Fruit fly (Drosophila melanogaster) whole organism, wandering third instar larva: Measurements from ENCODE around the gene CG4995.

ENCODE experiments used
- Abd-B ChIP-seq: fragments of >200 bp; optimal IDR thresholded peaks from 2 replicates; lab custom pipeline; 2017; ENCODE audit warnings: missing biosample characterization, missing genetic modification characterization
- CG32264 ChIP-seq: fragments of 200-800 bp; sonication (Bioruptor generic); optimal IDR thresholded peaks from 2 replicates; lab custom pipeline; 2016; ENCODE audit warnings: missing biosample characterization, missing genetic modification characterization
- CG9705 ChIP-seq: fragments of 200-800 bp; sonication (Bioruptor generic); optimal IDR thresholded peaks from 2 replicates; lab custom pipeline; 2018; ENCODE audit warnings: missing biosample characterization, mild to moderate bottlenecking, missing genetic modification characterization
- CrebA ChIP-seq: fragments of 200-800 bp; sonication (Bioruptor generic); optimal IDR thresholded peaks from 2 replicates; lab custom pipeline; 2016; ENCODE audit warnings: missing biosample characterization, mild to moderate bottlenecking, missing genetic modification characterization, borderline replicate concordance
- Dif ChIP-seq: fragments of 200-275, 200-300 bp; sonication (Bioruptor generic); optimal IDR thresholded peaks from 2 replicates; lab custom pipeline; 2018; ENCODE audit warnings: missing biosample characterization, missing genetic modification characterization; ENCODE audit not compliant: partially characterized antibody
- GATAd ChIP-seq: sonication (Bioruptor generic); optimal IDR thresholded peaks from 2 replicates; lab custom pipeline; 2016; ENCODE audit warnings: missing biosample characterization, missing genetic modification characterization
- Hnf4 ChIP-seq: fragments of 200-800 bp; sonication (Bioruptor generic); optimal IDR thresholded peaks from 2 replicates; lab custom pipeline; 2016; ENCODE audit warnings: missing biosample characterization, mild to moderate bottlenecking, missing genetic modification characterization
- Hr83 ChIP-seq: fragments of 200-300 bp; sonication (Bioruptor generic); optimal IDR thresholded peaks from 2 replicates; lab custom pipeline; 2016; ENCODE audit warnings: missing biosample characterization, mild to moderate bottlenecking, missing genetic modification characterization, moderate library complexity; ENCODE audit not compliant: poor library complexity, severe bottlenecking
- Jra ChIP-seq: sonication (Bioruptor generic); optimal IDR thresholded peaks from 2 replicates; lab custom pipeline; 2016; ENCODE audit warnings: missing biosample characterization, missing genetic modification characterization
- Mio ChIP-seq: sonication (Bioruptor generic); optimal IDR thresholded peaks from 2 replicates; lab custom pipeline; 2016; ENCODE audit warnings: missing biosample characterization, missing genetic modification characterization
- Myc ChIP-seq: fragments of >200 bp; optimal IDR thresholded peaks from 2 replicates; lab custom pipeline; 2017
- OdsH ChIP-seq: fragments of 200-800 bp; sonication (Bioruptor generic); optimal IDR thresholded peaks from 2 replicates; lab custom pipeline; 2016; ENCODE audit warnings: missing biosample characterization, mild to moderate bottlenecking, missing genetic modification characterization
- Rel ChIP-seq, 2 experiments: fragments of 200-800 bp; sonication (Bioruptor generic) in 1 of 2; optimal IDR thresholded peaks; 2 replicates in 1 of 2; 3 replicates in 1 of 2; lab custom pipeline; 2016 to 2019; ENCODE audit warnings: mild to moderate bottlenecking in 2 of 2, missing biosample characterization in 2 of 2, missing genetic modification characterization in 2 of 2, moderate library complexity in 1 of 2
- Vsx2 ChIP-seq: fragments of 200-300, 225-300 bp; sonication (Bioruptor generic); optimal IDR thresholded peaks from 2 replicates; lab custom pipeline; 2018; ENCODE audit warnings: missing biosample characterization, missing genetic modification characterization; ENCODE audit not compliant: partially characterized antibody
- br ChIP-seq: fragments of 200-800 bp; sonication (Bioruptor generic); optimal IDR thresholded peaks from 2 replicates; lab custom pipeline; 2016; ENCODE audit warnings: missing biosample characterization, missing genetic modification characterization
- brk ChIP-seq: fragments of 200-800 bp; sonication (Bioruptor generic); optimal IDR thresholded peaks from 2 replicates; lab custom pipeline; 2016; ENCODE audit warnings: missing biosample characterization, mild to moderate bottlenecking, missing genetic modification characterization
- dl ChIP-seq, 2 experiments: fragments of 175-275, 200-275 bp in 1 of 2; fragments of 200-275 bp in 1 of 2; sonication (Bioruptor generic); optimal IDR thresholded peaks; lab custom pipeline; 2018; ENCODE audit warnings: mild to moderate bottlenecking in 2 of 2, missing biosample characterization in 2 of 2, missing genetic modification characterization in 2 of 2, moderate library complexity in 2 of 2; ENCODE audit not compliant: partially characterized antibody in 2 of 2, insufficient read depth in 1 of 2
- dmrt93B ChIP-seq: fragments of 200-800 bp; sonication (Bioruptor generic); optimal IDR thresholded peaks from 2 replicates; lab custom pipeline; 2018; ENCODE audit warnings: missing biosample characterization, mild to moderate bottlenecking, missing genetic modification characterization
- dsf ChIP-seq: sonication (Bioruptor generic); optimal IDR thresholded peaks from 2 replicates; lab custom pipeline; 2016; ENCODE audit warnings: missing biosample characterization, missing genetic modification characterization, borderline replicate concordance
- ey ChIP-seq: fragments of 200-800 bp; sonication (Bioruptor generic); optimal IDR thresholded peaks from 2 replicates; lab custom pipeline; 2016; ENCODE audit warnings: missing biosample characterization, missing genetic modification characterization
- foxo ChIP-seq, 2 experiments: fragments of 200-800 bp; sonication (Bioruptor generic); optimal IDR thresholded peaks; 2 replicates in 1 of 2; 3 replicates in 1 of 2; lab custom pipeline; 2016 to 2017; ENCODE audit warnings: missing biosample characterization in 2 of 2, missing genetic modification characterization in 2 of 2
- fru ChIP-seq: fragments of 200-800 bp; sonication (Bioruptor generic); optimal IDR thresholded peaks from 3 replicates; lab custom pipeline; 2016; ENCODE audit warnings: missing biosample characterization, mild to moderate bottlenecking, missing genetic modification characterization
- h ChIP-seq: fragments of 200-800 bp; sonication (Bioruptor generic); optimal IDR thresholded peaks from 3 replicates; lab custom pipeline; 2016; ENCODE audit warnings: missing biosample characterization, mild to moderate bottlenecking, missing genetic modification characterization
- jim ChIP-seq: fragments of 175-275, 200-325 bp; sonication (Bioruptor generic); optimal IDR thresholded peaks from 2 replicates; lab custom pipeline; 2016; ENCODE audit warnings: missing biosample characterization, mild to moderate bottlenecking, missing genetic modification characterization
- pan ChIP-seq: fragments of >200 bp; optimal IDR thresholded peaks from 2 replicates; lab custom pipeline; 2017
- rgr ChIP-seq: fragments of 200-800 bp; sonication (Bioruptor generic); optimal IDR thresholded peaks from 3 replicates; lab custom pipeline; 2016; ENCODE audit warnings: missing biosample characterization, mild to moderate bottlenecking, missing genetic modification characterization
- sage ChIP-seq: fragments of 200-800 bp; sonication (Bioruptor generic); optimal IDR thresholded peaks from 2 replicates; lab custom pipeline; 2016; ENCODE audit warnings: missing biosample characterization, mild to moderate bottlenecking, missing genetic modification characterization
- sv ChIP-seq: fragments of 200-800 bp; sonication (Bioruptor generic); optimal IDR thresholded peaks from 3 replicates; lab custom pipeline; 2016; ENCODE audit warnings: missing biosample characterization, missing genetic modification characterization
- tai ChIP-seq: sonication (Bioruptor generic); optimal IDR thresholded peaks from 2 replicates; lab custom pipeline; 2016; ENCODE audit warnings: missing biosample characterization, missing genetic modification characterization
- woc ChIP-seq: sonication (Bioruptor generic); optimal IDR thresholded peaks from 2 replicates; lab custom pipeline; 2016; ENCODE audit warnings: missing biosample characterization, mild to moderate bottlenecking, missing genetic modification characterization

The CG4995 gene

DNA sequence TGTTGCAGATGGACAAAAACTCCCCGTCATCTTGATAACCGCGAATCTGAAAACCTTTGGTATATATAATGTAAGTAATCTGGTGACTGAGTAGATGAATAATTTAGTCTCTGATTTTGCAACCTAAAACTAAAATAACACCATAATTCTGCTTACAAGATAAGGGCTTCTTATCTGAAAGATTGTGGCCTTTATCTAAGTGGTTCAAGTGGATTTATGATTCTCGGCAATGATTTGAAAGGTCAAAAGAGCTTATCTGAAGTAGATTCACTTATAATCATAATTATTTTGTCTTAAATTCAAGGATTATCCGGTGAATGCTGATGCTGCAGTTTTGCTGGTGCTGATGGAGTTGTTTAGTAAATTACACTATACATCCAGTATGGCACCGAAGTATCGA, 6.4 kb upstream of the CG4995 start:
- TF ChIP-seq Hr83 (GFP tag; lab: Kevin White, UChicago) (no peak), h (GFP tag; lab: Kevin White, UChicago) (no peak), Jra (GFP tag; lab: Kevin White, UChicago) (no peak), Myc (lab: Kevin White, UChicago) (no peak), brk (GFP tag; lab: Kevin White, UChicago) (no peak), Hnf4 (GFP tag; lab: Kevin White, UChicago) (no peak), CG32264 (GFP tag; lab: Kevin White, UChicago) (no peak), sv (no peak), sage (GFP tag; lab: Kevin White, UChicago) (no peak), woc (GFP tag; lab: Kevin White, UChicago) (no peak), Vsx2 (GFP tag; lab: Kevin White, UChicago) (no peak), CG9705 (GFP tag; lab: Kevin White, UChicago) (no peak), GATAd (GFP tag; lab: Kevin White, UChicago) (no peak), br (GFP tag; lab: Kevin White, UChicago) (no peak), CrebA (no peak)

DNA sequence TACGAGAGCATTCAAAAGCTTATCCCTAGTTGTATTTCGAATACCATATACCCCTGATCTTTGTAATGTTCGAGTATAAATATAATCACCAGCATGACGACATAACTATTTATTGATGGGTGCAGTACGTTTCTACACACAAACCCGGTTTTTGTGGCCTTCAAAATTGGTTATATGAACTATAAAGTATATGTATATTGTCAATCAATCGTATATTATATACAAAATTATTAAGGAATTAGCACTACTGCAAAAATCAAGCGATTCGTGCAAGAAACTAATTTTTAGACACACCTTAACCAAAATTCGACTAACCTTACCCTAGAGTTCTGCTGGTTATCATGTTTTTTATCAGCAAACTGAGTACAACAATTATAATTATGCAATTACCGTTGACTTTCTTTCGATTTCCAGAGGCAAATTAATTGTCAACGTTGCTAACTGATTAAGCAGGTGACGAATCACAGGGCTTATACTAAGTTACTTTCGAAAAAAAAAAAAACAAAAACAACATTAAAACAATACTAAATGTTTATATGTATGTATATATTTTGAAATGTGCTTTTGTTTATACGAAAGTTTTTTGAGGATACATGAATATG, 2.0 kb upstream of the CG4995 start:
- TF ChIP-seq foxo (GFP tag; optimal IDR thresholded peaks at IDR 0.05; lab: Kevin White, UChicago) (no peak), OdsH (GFP tag; lab: Kevin White, UChicago) (no peak), dl (GFP tag; optimal IDR thresholded peaks at IDR 0.05; lab: Kevin White, UChicago; ENCODE audit: insufficient read depth in 1 of 2, partially characterized antibody in 2 of 2) (no peak), dsf (GFP tag; lab: Kevin White, UChicago) (no peak), ey (GFP tag; lab: Kevin White, UChicago) (no peak), tai (GFP tag; lab: Kevin White, UChicago) (no peak), dmrt93B (GFP tag; lab: Kevin White, UChicago) (no peak), pan (lab: Kevin White, UChicago) (no peak), rgr (GFP tag; lab: Kevin White, UChicago) (no peak), CrebA (no peak), br (GFP tag; lab: Kevin White, UChicago) (no peak), CG32264 (GFP tag; lab: Kevin White, UChicago) (no peak), jim (GFP tag; lab: Kevin White, UChicago) (no peak), Mio (GFP tag; lab: Kevin White, UChicago) (no peak), Vsx2 (GFP tag; lab: Kevin White, UChicago) (no peak), Abd-B (GFP tag; lab: Kevin White, UChicago) (no peak), Dif (GFP tag; lab: Kevin White, UChicago) (no peak), h (GFP tag; lab: Kevin White, UChicago) (no peak), fru (GFP tag; lab: Kevin White, UChicago) (no peak), GATAd (GFP tag; lab: Kevin White, UChicago) (no peak)

DNA sequence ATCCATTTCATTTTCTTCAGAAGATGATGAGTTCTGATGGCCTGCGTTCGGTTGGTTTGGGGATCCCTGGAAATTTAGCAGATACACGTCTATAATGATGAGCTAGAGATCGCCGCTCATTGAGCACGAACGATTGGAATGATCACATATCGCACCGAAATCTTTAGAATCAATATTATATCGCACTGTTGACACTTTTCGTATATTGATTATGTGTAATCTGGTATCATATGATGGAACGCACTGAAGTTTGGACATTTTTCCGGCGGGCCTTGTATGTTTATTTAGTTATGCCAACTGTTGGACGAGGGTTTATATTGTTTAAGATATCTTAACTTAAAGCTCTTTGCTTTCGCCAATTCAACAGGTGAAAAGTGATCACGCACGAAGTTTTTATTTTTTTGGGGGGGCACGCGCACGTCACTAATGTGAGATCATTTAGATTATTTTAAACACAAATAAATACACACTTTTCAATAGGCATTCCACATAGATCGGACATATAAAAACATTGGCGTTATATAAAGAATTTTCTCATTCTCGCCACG, 1.2 kb upstream of the CG4995 start:
- TF ChIP-seq Rel (GFP tag; optimal IDR thresholded peaks at IDR 0.05; lab: Kevin White, UChicago) (no peak), Rel (tag; optimal IDR thresholded peaks at IDR 0.05; lab: Kevin White, UChicago) (peak; percentile 69), brk (GFP tag; lab: Kevin White, UChicago) (peak; percentile 10), h (GFP tag; lab: Kevin White, UChicago) (peak; percentile 11), Myc (lab: Kevin White, UChicago) (no peak), woc (GFP tag; lab: Kevin White, UChicago) (peak; percentile 10)

DNA sequence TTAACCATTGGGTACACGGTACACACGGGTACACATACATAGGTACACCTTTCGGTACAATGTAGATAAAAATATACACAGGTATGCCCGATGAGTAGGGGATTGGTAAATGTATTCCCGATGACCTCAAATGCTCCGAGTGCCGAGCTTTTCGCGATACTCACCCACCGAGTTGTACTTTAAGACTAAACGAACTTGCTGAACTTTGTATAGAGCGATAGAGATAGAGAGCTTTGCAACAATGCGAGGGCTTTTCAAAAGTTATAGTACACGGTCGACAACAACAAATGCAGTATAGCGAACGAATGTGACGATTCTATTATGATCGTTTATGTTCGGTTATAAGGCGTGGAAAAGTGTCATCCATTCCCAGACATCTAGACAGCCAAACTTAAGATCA, 664 bp upstream of the CG4995 start:
- TF ChIP-seq Abd-B (GFP tag; lab: Kevin White, UChicago): no peak
- no peak for TF ChIP-seq CrebA
- no peak for TF ChIP-seq pan (lab: Kevin White, UChicago)
- TF ChIP-seq Vsx2 (GFP tag; lab: Kevin White, UChicago): no peak
- peak; percentile 21 for TF ChIP-seq Rel (GFP tag; optimal IDR thresholded peaks at IDR 0.05; lab: Kevin White, UChicago)
- TF ChIP-seq Rel (tag; optimal IDR thresholded peaks at IDR 0.05; lab: Kevin White, UChicago): no peak
